Worm (Caenorhabditis elegans) whole organism, young adult: Measurements from ENCODE around the gene enu-3.2.

Experiments used
- B0035.1 ChIP-seq: sonication (generic microtip); optimal IDR thresholded peaks from 2 replicates; lab custom pipeline; 2016; ENCODE audit warnings: missing genetic modification characterization, mild to moderate bottlenecking, missing compliant biosample characterization, missing genotype, missing genetic modification reagents
- B0261.1 ChIP-seq: sonication (generic microtip); optimal IDR thresholded peaks from 2 replicates; lab custom pipeline; 2016; ENCODE audit warnings: mild to moderate bottlenecking, missing genetic modification characterization, moderate library complexity, missing compliant biosample characterization
- C06A6.2 ChIP-seq: fragments of 200-800 bp; sonication (Bioruptor generic); conservative IDR thresholded peaks from 2 replicates; pipeline ENCODE4 v1.3.6; 2022; ENCODE audit warnings: missing genetic modification characterization, missing compliant biosample characterization
- F49E8.2 ChIP-seq: sonication (generic microtip); optimal IDR thresholded peaks from 3 replicates; lab custom pipeline; 2017; ENCODE audit warnings: missing genetic modification characterization, mild to moderate bottlenecking, missing compliant biosample characterization, antibody characterized with exemption, moderate library complexity; ENCODE audit not compliant: insufficient read depth
- F52B5.7 ChIP-seq: sonication (generic microtip); optimal IDR thresholded peaks from 2 replicates; lab custom pipeline; 2016; ENCODE audit warnings: mild to moderate bottlenecking, missing genetic modification characterization, missing compliant biosample characterization
- F57C9.4 ChIP-seq: sonication (generic microtip); optimal IDR thresholded peaks from 2 replicates; lab custom pipeline; 2017; ENCODE audit warnings: mild to moderate bottlenecking, missing genetic modification characterization, missing compliant biosample characterization
- K11D2.4 ChIP-seq: fragments of 200-800 bp; sonication (Bioruptor generic); IDR thresholded peaks from 2 replicates; pipeline ENCODE4 v1.3.6; 2022; ENCODE audit warnings: missing genetic modification reagents, missing genetic modification characterization, missing compliant biosample characterization
- K12H6.12 ChIP-seq: fragments of 200-800 bp; sonication (Bioruptor generic); optimal IDR thresholded peaks from 2 replicates; lab custom pipeline; 2018; ENCODE audit warnings: mild to moderate bottlenecking, missing genetic modification characterization, missing compliant biosample characterization
- T07F8.4 ChIP-seq: sonication (generic microtip); optimal IDR thresholded peaks from 2 replicates; lab custom pipeline; 2016; ENCODE audit warnings: mild to moderate bottlenecking, missing genetic modification characterization, moderate library complexity, missing compliant biosample characterization
- Y67H2A.10 ChIP-seq: fragments of 200-800 bp; sonication (Bioruptor generic); conservative IDR thresholded peaks from 2 replicates; pipeline ENCODE4 v1.3.6; 2022; ENCODE audit warnings: missing genetic modification reagents, missing genetic modification characterization, missing compliant biosample characterization
- ZK185.1 ChIP-seq: sonication (generic microtip); optimal IDR thresholded peaks from 2 replicates; lab custom pipeline; 2016; ENCODE audit warnings: mild to moderate bottlenecking, missing genetic modification characterization, missing compliant biosample characterization; ENCODE audit not compliant: poor library complexity, severe bottlenecking
- attf-3 ChIP-seq: fragments of 200-800 bp; sonication (Bioruptor generic); conservative IDR thresholded peaks from 2 replicates; pipeline ENCODE4 v1.3.6; 2022; ENCODE audit warnings: missing genetic modification reagents, missing genetic modification characterization, missing compliant biosample characterization
- attf-5 ChIP-seq: fragments of 200-800 bp; sonication (Bioruptor generic); optimal IDR thresholded peaks from 2 replicates; lab custom pipeline; 2018; ENCODE audit warnings: mild to moderate bottlenecking, missing genetic modification characterization, missing compliant biosample characterization
- ceh-27 ChIP-seq: fragments of 200-800 bp; sonication (Bioruptor generic); optimal IDR thresholded peaks from 2 replicates; lab custom pipeline; 2018; ENCODE audit warnings: mild to moderate bottlenecking, missing genetic modification characterization, moderate library complexity, missing compliant biosample characterization
- ceh-91 ChIP-seq: fragments of 200-800 bp; sonication (Bioruptor generic); IDR thresholded peaks from 2 replicates; pipeline ENCODE4 v1.3.6; 2022; ENCODE audit warnings: missing genetic modification reagents, missing genetic modification characterization, missing compliant biosample characterization
- chd-7 ChIP-seq: sonication (generic microtip); optimal IDR thresholded peaks from 2 replicates; lab custom pipeline; 2016; ENCODE audit warnings: mild to moderate bottlenecking, missing genetic modification characterization, moderate library complexity, missing compliant biosample characterization
- dox-1 ChIP-seq: fragments of 200-800 bp; sonication (Bioruptor generic); IDR thresholded peaks from 2 replicates; pipeline ENCODE4 v1.3.6; 2022; ENCODE audit warnings: missing genetic modification reagents, missing genetic modification characterization, missing compliant biosample characterization
- dpl-1 ChIP-seq: fragments of 150-350 bp; optimal IDR thresholded peaks from 2 replicates; lab custom pipeline; 2014; ENCODE audit warnings: missing biosample characterization, missing genetic modification reagents, missing genetic modification characterization
- efl-1 ChIP-seq: fragments of 150-350 bp; optimal IDR thresholded peaks from 2 replicates; lab custom pipeline; 2014; ENCODE audit warnings: missing biosample characterization, missing genetic modification reagents, missing genetic modification characterization
- egl-44 ChIP-seq: fragments of 200-800 bp; sonication (Bioruptor generic); IDR thresholded peaks from 2 replicates; pipeline ENCODE4 v1.3.6; 2022; ENCODE audit warnings: missing genetic modification reagents, missing genetic modification characterization, missing compliant biosample characterization
- egrh-3 ChIP-seq: fragments of 200-800 bp; sonication (Bioruptor generic); IDR thresholded peaks from 2 replicates; pipeline ENCODE4 v1.3.6; 2022; ENCODE audit warnings: missing genetic modification reagents, missing genetic modification characterization, missing compliant biosample characterization
- ekl-4 ChIP-seq: fragments of 200-800 bp; sonication (Bioruptor generic); IDR thresholded peaks from 2 replicates; pipeline ENCODE4 v1.3.6; 2022; ENCODE audit warnings: missing genetic modification reagents, missing genetic modification characterization, missing compliant biosample characterization
- gei-17 ChIP-seq: fragments of 200-800 bp; sonication (Bioruptor generic); optimal IDR thresholded peaks from 2 replicates; lab custom pipeline; 2018; ENCODE audit warnings: mild to moderate bottlenecking, missing genetic modification characterization, missing compliant biosample characterization
- him-1 ChIP-seq: sonication (generic microtip); optimal IDR thresholded peaks from 2 replicates; lab custom pipeline; 2016; ENCODE audit warnings: missing genotype, missing genetic modification reagents, missing genetic modification characterization, missing compliant biosample characterization
- lin-26 ChIP-seq: fragments of 200-800 bp; sonication (Bioruptor generic); IDR thresholded peaks from 2 replicates; pipeline ENCODE4 v1.3.6; 2022; ENCODE audit warnings: missing genetic modification reagents, missing genetic modification characterization, missing compliant biosample characterization
- lin-35 ChIP-seq, 3 experiments: fragments of 150-350 bp in 2 of 3; sonication (generic microtip) in 1 of 3; optimal IDR thresholded peaks; 2 replicates each; lab custom pipeline; 2014 to 2018; ENCODE audit warnings: missing biosample characterization in 3 of 3, missing genetic modification characterization in 3 of 3, missing genetic modification reagents in 3 of 3
- lin-40 ChIP-seq: sonication (generic microtip); optimal IDR thresholded peaks from 2 replicates; lab custom pipeline; 2016; ENCODE audit warnings: missing genetic modification characterization, mild to moderate bottlenecking, missing compliant biosample characterization, missing genotype, missing genetic modification reagents
- lin-54 ChIP-seq: fragments of 200-800 bp; sonication (Bioruptor generic); optimal IDR thresholded peaks from 2 replicates; lab custom pipeline; 2018; ENCODE audit warnings: mild to moderate bottlenecking, missing genetic modification characterization, missing compliant biosample characterization
- lir-1 ChIP-seq: fragments of 200-800 bp; sonication (Bioruptor generic); conservative IDR thresholded peaks from 2 replicates; pipeline ENCODE4 v1.3.6; 2022; ENCODE audit warnings: missing genetic modification reagents, missing genetic modification characterization, missing compliant biosample characterization
- madf-10 ChIP-seq: sonication (generic microtip); optimal IDR thresholded peaks from 2 replicates; lab custom pipeline; 2016; ENCODE audit warnings: mild to moderate bottlenecking, missing genetic modification characterization, missing compliant biosample characterization
- madf-3 ChIP-seq: fragments of 200-800 bp; sonication (Bioruptor generic); IDR thresholded peaks from 2 replicates; pipeline ENCODE4 v1.3.6; 2022; ENCODE audit warnings: missing genetic modification reagents, missing genetic modification characterization, missing compliant biosample characterization
- madf-8 ChIP-seq: fragments of 200-800 bp; sonication (Bioruptor generic); conservative IDR thresholded peaks from 2 replicates; pipeline ENCODE4 v1.3.6; 2022; ENCODE audit warnings: missing genetic modification reagents, missing genetic modification characterization, missing compliant biosample characterization
- mcd-1 ChIP-seq: fragments of 200-800 bp; sonication (Bioruptor generic); IDR thresholded peaks from 2 replicates; pipeline ENCODE4 v1.3.6; 2022; ENCODE audit warnings: missing genetic modification reagents, missing genetic modification characterization, missing compliant biosample characterization
- nhr-120 ChIP-seq: fragments of 200-800 bp; sonication (Bioruptor generic); IDR thresholded peaks from 2 replicates; pipeline ENCODE4 v1.3.6; 2022; ENCODE audit warnings: missing genetic modification characterization, missing compliant biosample characterization
- nhr-80 ChIP-seq: sonication (generic microtip); optimal IDR thresholded peaks from 2 replicates; lab custom pipeline; 2016; ENCODE audit warnings: missing genetic modification characterization, missing compliant biosample characterization
- pbrm-1 ChIP-seq: fragments of 200-800 bp; sonication (Bioruptor generic); IDR thresholded peaks from 2 replicates; pipeline ENCODE4 v1.3.6; 2022; ENCODE audit warnings: missing genetic modification reagents, missing genetic modification characterization, missing compliant biosample characterization
- rcor-1 ChIP-seq: fragments of 200-800 bp; sonication (Bioruptor generic); IDR thresholded peaks from 2 replicates; pipeline ENCODE4 v1.3.6; 2022; ENCODE audit warnings: missing genetic modification reagents, missing genetic modification characterization, missing compliant biosample characterization
- rec-8 ChIP-seq, 2 experiments: sonication (generic microtip); optimal IDR thresholded peaks; 2 replicates each; lab custom pipeline; 2016; ENCODE audit warnings: mild to moderate bottlenecking in 2 of 2, missing genetic modification characterization in 2 of 2, missing genetic modification reagents in 2 of 2, missing genotype in 2 of 2, missing biosample characterization in 1 of 2, missing compliant biosample characterization in 1 of 2, moderate library complexity in 1 of 2
- snpc-1.1 ChIP-seq: sonication (generic microtip); optimal IDR thresholded peaks from 2 replicates; lab custom pipeline; 2017; ENCODE audit warnings: missing genetic modification characterization, mild to moderate bottlenecking, missing compliant biosample characterization, antibody characterized with exemption, moderate library complexity, missing genotype, missing genetic modification reagents; ENCODE audit not compliant: insufficient read depth
- snpc-1.3 ChIP-seq: sonication (generic microtip); optimal IDR thresholded peaks from 2 replicates; lab custom pipeline; 2017; ENCODE audit warnings: missing genetic modification characterization, mild to moderate bottlenecking, missing compliant biosample characterization, antibody characterized with exemption, moderate library complexity, missing genotype, missing genetic modification reagents; ENCODE audit not compliant: insufficient read depth
- snpc-3.4 ChIP-seq: sonication (generic microtip); optimal IDR thresholded peaks from 2 replicates; lab custom pipeline; 2017; ENCODE audit warnings: missing genetic modification characterization, mild to moderate bottlenecking, missing compliant biosample characterization, antibody characterized with exemption, moderate library complexity, missing genotype, missing genetic modification reagents
- sptf-2 ChIP-seq: fragments of 200-800 bp; sonication (Bioruptor generic); optimal IDR thresholded peaks from 2 replicates; lab custom pipeline; 2018; ENCODE audit warnings: mild to moderate bottlenecking, missing genetic modification characterization, missing compliant biosample characterization
- xnd-1 ChIP-seq: sonication (generic microtip); optimal IDR thresholded peaks from 2 replicates; lab custom pipeline; 2016; ENCODE audit warnings: missing genotype, missing genetic modification reagents, missing genetic modification characterization, missing compliant biosample characterization
- ztf-18 ChIP-seq: sonication (generic microtip); optimal IDR thresholded peaks from 2 replicates; lab custom pipeline; 2016; ENCODE audit warnings: missing genotype, mild to moderate bottlenecking, missing genetic modification characterization, missing compliant biosample characterization
- ztf-26 ChIP-seq: sonication (generic microtip); optimal IDR thresholded peaks from 2 replicates; lab custom pipeline; 2017; ENCODE audit warnings: missing genetic modification characterization, missing compliant biosample characterization

enu-3.2 gene

ce11 chrIII:4796039-4796438, 11.0 kb upstream of the enu-3.2 start (continued):
- TF ChIP-seq sptf-2 = no peak
- no peak for TF ChIP-seq egrh-3 (GFP tag; lab: Robert Waterston, UW)
- peak; percentile 59 for TF ChIP-seq mcd-1
- TF ChIP-seq lin-35 (GFP tag; optimal IDR thresholded peaks at IDR 0.05; lab: Kevin White, UChicago) = peak in 1 of 3 experiments; percentile 42
- TF ChIP-seq attf-3 = no peak
- TF ChIP-seq gei-17 (GFP tag; lab: Kevin White, UChicago) = no peak
- TF ChIP-seq lin-54 (GFP tag; lab: Kevin White, UChicago) = peak; percentile 56
- TF ChIP-seq madf-10 (tag; lab: Kevin White, UChicago) = no peak
- TF ChIP-seq pbrm-1 (GFP tag; lab: Robert Waterston, UW) = peak; percentile 62; the same call in 1 of the 2 replicates
- peak; percentile 75 for TF ChIP-seq dox-1 (GFP tag; lab: Robert Waterston, UW)
- 0 out of 2 replicates have a peak, but pooled peaks have one; percentile 8 for TF ChIP-seq lin-26 (GFP tag; lab: Robert Waterston, UW)
- TF ChIP-seq F52B5.7 (tag; lab: Kevin White, UChicago) = no peak
- peak; percentile 56 for TF ChIP-seq ztf-18
- TF ChIP-seq ztf-26 (tag; lab: Kevin White, UChicago) = peak; percentile 15
- no peak for TF ChIP-seq madf-3 (GFP tag; lab: Robert Waterston, UW)
- no peak for TF ChIP-seq ceh-91 (GFP tag; lab: Robert Waterston, UW)
- TF ChIP-seq C06A6.2 (GFP tag; lab: Robert Waterston, UW) = no peak
- no peak for TF ChIP-seq snpc-1.3 (tag; lab: Kevin White, UChicago)
- peak; percentile 59 for TF ChIP-seq K12H6.12 (tag; lab: Kevin White, UChicago)
- TF ChIP-seq nhr-80 (tag; lab: Kevin White, UChicago) = peak; percentile 69
- 0 out of 2 replicates have a peak, but pooled peaks have one; percentile 15 for TF ChIP-seq ekl-4 (GFP tag; lab: Robert Waterston, UW)
- TF ChIP-seq snpc-1.1 (tag; lab: Kevin White, UChicago) = peak; percentile 30
- peak; percentile 59; the same call in 1 of the 2 replicates for TF ChIP-seq rcor-1 (GFP tag; lab: Robert Waterston, UW)
- TF ChIP-seq nhr-120 (GFP tag; lab: Robert Waterston, UW) = no peak
- no peak for TF ChIP-seq him-1
- peak; percentile 20; the same call in 1 of the 2 replicates for TF ChIP-seq K11D2.4
- no peak; the same call in 1 of the 2 replicates for TF ChIP-seq lir-1 (GFP tag; lab: Robert Waterston, UW)
- peak; percentile 47 for TF ChIP-seq ZK185.1 (tag; lab: Kevin White, UChicago)
- no peak for TF ChIP-seq B0035.1 (tag; lab: Kevin White, UChicago)
- peak; percentile 23 for TF ChIP-seq lin-40 (tag; lab: Kevin White, UChicago)

ce11 chrIII:4792560-4793136, 7.6 kb upstream of the enu-3.2 start, which contains the start of gene mip-1:
Gene mip-1 (plus strand): TSS chrIII:4793086.
- TF ChIP-seq chd-7 (tag; lab: Kevin White, UChicago) (no peak), F57C9.4 (tag; lab: Kevin White, UChicago) (no peak), lir-1 (GFP tag; lab: Robert Waterston, UW) (no peak), lin-54 (GFP tag; lab: Kevin White, UChicago) (peak; percentile 84), dpl-1 (GFP tag; lab: Kevin White, UChicago) (peak; percentile 78), xnd-1 (peak; percentile 68), attf-5 (GFP tag; lab: Kevin White, UChicago) (no peak), pbrm-1 (GFP tag; lab: Robert Waterston, UW) (no peak), snpc-1.3 (tag; lab: Kevin White, UChicago) (peak; percentile 19), egl-44 (no peak), B0035.1 (tag; lab: Kevin White, UChicago) (no peak), B0261.1 (tag; lab: Kevin White, UChicago) (no peak), madf-8 (GFP tag; lab: Robert Waterston, UW) (peak; percentile 73), T07F8.4 (no peak), Y67H2A.10 (GFP tag; lab: Robert Waterston, UW) (no peak), efl-1 (GFP tag; lab: Kevin White, UChicago) (peak; percentile 87), snpc-3.4 (tag; lab: Kevin White, UChicago) (peak; percentile 65), rec-8 (tag; optimal IDR thresholded peaks at IDR 0.05; lab: Kevin White, UChicago) (no peak), dox-1 (GFP tag; lab: Robert Waterston, UW) (no peak), ceh-91 (GFP tag; lab: Robert Waterston, UW) (peak; percentile 59), F49E8.2 (tag; lab: Kevin White, UChicago) (peak; percentile 51), ceh-27 (GFP tag; lab: Kevin White, UChicago) (no peak)
